Fruit fly (Drosophila melanogaster) whole organism, embryonic: ENCODE measurements around the gene Chchd3.
A peak's percentile ranks its signal among the peaks of the same experiment; 100 is the strongest.

Source experiments
- CG10366 ChIP-seq: fragments of 200-800 bp; sonication (Bioruptor generic); IDR thresholded peaks from 2 replicates; pipeline ENCODE4 v1.3.6; 2022; ENCODE audit warnings: missing biosample characterization, missing genetic modification characterization
- CG10462 ChIP-seq: fragments of 200-800 bp; sonication (Bioruptor generic); optimal IDR thresholded peaks from 2 replicates; lab custom pipeline; 2016; ENCODE audit warnings: missing biosample characterization, missing genetic modification characterization
- CG11398 ChIP-seq: fragments of 200-800 bp; sonication (Bioruptor generic); optimal IDR thresholded peaks from 2 replicates; lab custom pipeline; 2016; ENCODE audit warnings: missing biosample characterization, missing genetic modification characterization
- CG1603 ChIP-seq: fragments of 200-800 bp; sonication (Bioruptor generic); optimal IDR thresholded peaks from 2 replicates; lab custom pipeline; 2019; ENCODE audit warnings: missing biosample characterization, mild to moderate bottlenecking, missing genetic modification characterization, moderate library complexity
- CG16813 ChIP-seq: fragments of 200-800 bp; sonication (Bioruptor generic); IDR thresholded peaks from 3 replicates; pipeline ENCODE4 v1.3.6; 2022; ENCODE audit warnings: missing biosample characterization, missing genetic modification characterization; ENCODE audit not compliant: partially characterized antibody
- CG17612 ChIP-seq: fragments of 200-800 bp; sonication (Bioruptor generic); IDR thresholded peaks from 2 replicates; pipeline ENCODE4 v1.3.6; 2022; ENCODE audit warnings: missing biosample characterization, missing genetic modification characterization
- CG18619 ChIP-seq: fragments of 200-800 bp; sonication (Bioruptor generic); optimal IDR thresholded peaks from 3 replicates; lab custom pipeline; 2017; ENCODE audit warnings: missing biosample characterization, mild to moderate bottlenecking, missing genetic modification characterization
- CG2199 ChIP-seq: fragments of 200-800 bp; sonication (Bioruptor generic); IDR thresholded peaks from 3 replicates; pipeline ENCODE4 v1.3.6; 2022; ENCODE audit warnings: missing biosample characterization, missing genetic modification characterization
- CG4360 ChIP-seq: fragments of 200-800 bp; sonication (Bioruptor generic); IDR thresholded peaks from 2 replicates; pipeline ENCODE4 v1.3.6; 2022; ENCODE audit warnings: missing biosample characterization, missing genetic modification characterization
- CG4424 ChIP-seq: fragments of 200-800 bp; sonication (Bioruptor generic); optimal IDR thresholded peaks from 3 replicates; lab custom pipeline; 2016; ENCODE audit warnings: missing biosample characterization, missing genetic modification characterization
- CG4730 ChIP-seq: fragments of 200-800 bp; sonication (Bioruptor generic); IDR thresholded peaks from 2 replicates; pipeline ENCODE4 v1.3.6; 2022; ENCODE audit warnings: missing biosample characterization, missing genetic modification characterization
- CG4820 ChIP-seq: fragments of 200-800 bp; sonication (Bioruptor generic); optimal IDR thresholded peaks from 3 replicates; lab custom pipeline; 2016; ENCODE audit warnings: missing biosample characterization, missing genetic modification characterization
- CG6654 ChIP-seq: fragments of 200-800 bp; sonication (Bioruptor generic); optimal IDR thresholded peaks from 2 replicates; lab custom pipeline; 2017; ENCODE audit warnings: missing biosample characterization, mild to moderate bottlenecking, missing genetic modification characterization
- CG7372 ChIP-seq: fragments of 200-800 bp; sonication (Bioruptor generic); IDR thresholded peaks from 2 replicates; pipeline ENCODE4 v1.3.6; 2022; ENCODE audit warnings: missing biosample characterization, missing genetic modification characterization
- CG7839 ChIP-seq: fragments of 200-800 bp; sonication (Bioruptor generic); optimal IDR thresholded peaks from 3 replicates; lab custom pipeline; 2018; ENCODE audit warnings: missing biosample characterization, mild to moderate bottlenecking, missing genetic modification characterization, moderate library complexity
- CG7987 ChIP-seq: fragments of 200-800 bp; sonication (Bioruptor generic); optimal IDR thresholded peaks from 2 replicates; lab custom pipeline; 2018; ENCODE audit warnings: missing biosample characterization, mild to moderate bottlenecking, missing genetic modification characterization, moderate library complexity
- CG8359 ChIP-seq: fragments of 200-800 bp; sonication (Bioruptor generic); optimal IDR thresholded peaks from 2 replicates; lab custom pipeline; 2017; ENCODE audit warnings: missing biosample characterization, mild to moderate bottlenecking, missing genetic modification characterization, borderline replicate concordance
- CG9876 ChIP-seq: fragments of 200-800 bp; sonication (Bioruptor generic); optimal IDR thresholded peaks from 2 replicates; lab custom pipeline; 2016; ENCODE audit warnings: missing biosample characterization, missing genetic modification characterization
- Fer1 ChIP-seq: fragments of 200-800 bp; sonication (Bioruptor generic); optimal IDR thresholded peaks from 2 replicates; lab custom pipeline; 2017; ENCODE audit warnings: missing biosample characterization, mild to moderate bottlenecking, missing genetic modification characterization
- H2.0 ChIP-seq: fragments of 200-800 bp; sonication (Bioruptor generic); IDR thresholded peaks from 2 replicates; pipeline ENCODE4 v1.3.6; 2022; ENCODE audit warnings: missing biosample characterization, missing genetic modification characterization
- HLH3B ChIP-seq: fragments of 200-800 bp; sonication (Bioruptor generic); IDR thresholded peaks from 2 replicates; pipeline ENCODE4 v1.3.6; 2022; ENCODE audit warnings: missing biosample characterization, missing genetic modification characterization
- HLH4C ChIP-seq: fragments of 200-800 bp; sonication (Bioruptor generic); IDR thresholded peaks from 3 replicates; pipeline ENCODE4 v1.3.6; 2022; ENCODE audit warnings: missing biosample characterization, missing genetic modification characterization; ENCODE audit not compliant: partially characterized antibody
- HLH54F ChIP-seq: fragments of 200-800 bp; sonication (Bioruptor generic); optimal IDR thresholded peaks from 3 replicates; lab custom pipeline; 2016; ENCODE audit warnings: missing biosample characterization, missing genetic modification characterization
- Hr51 ChIP-seq, 2 experiments: fragments of 200-800 bp; sonication (Bioruptor generic); optimal IDR thresholded peaks; 2 replicates in 1 of 2; 3 replicates in 1 of 2; lab custom pipeline; 2016 to 2018; ENCODE audit warnings: missing biosample characterization in 2 of 2, missing genetic modification characterization in 2 of 2, mild to moderate bottlenecking in 1 of 2, moderate library complexity in 1 of 2
- Kr ChIP-seq: fragments of 200-800 bp; sonication (Bioruptor generic); optimal IDR thresholded peaks from 2 replicates; lab custom pipeline; 2017; ENCODE audit warnings: missing biosample characterization, mild to moderate bottlenecking, missing genetic modification characterization
- Lhr ChIP-seq: fragments of 200-800 bp; sonication (Bioruptor generic); optimal IDR thresholded peaks from 3 replicates; lab custom pipeline; 2017; ENCODE audit warnings: mild to moderate bottlenecking, missing biosample characterization, missing genetic modification reagents, missing genetic modification characterization
- Oli ChIP-seq: fragments of 200-800 bp; sonication (Bioruptor generic); optimal IDR thresholded peaks from 2 replicates; lab custom pipeline; 2018; ENCODE audit warnings: missing biosample characterization, mild to moderate bottlenecking, missing genetic modification characterization, moderate library complexity
- Rx ChIP-seq: fragments of 200-800 bp; sonication (Bioruptor generic); IDR thresholded peaks from 2 replicates; pipeline ENCODE4 v1.3.6; 2022; ENCODE audit warnings: missing biosample characterization, missing genetic modification characterization
- Side ChIP-seq: fragments of 200-800 bp; sonication (Bioruptor generic); optimal IDR thresholded peaks from 2 replicates; lab custom pipeline; 2016; ENCODE audit warnings: missing biosample characterization, missing genetic modification characterization
- Trl ChIP-seq, 3 experiments: fragments of >200 bp in 2 of 3; fragments of 200-800 bp in 1 of 3; sonication (Bioruptor generic) in 1 of 3; optimal IDR thresholded peaks; 2 replicates in 1 of 3; 3 replicates in 2 of 3; lab custom pipeline; 2016 to 2017; ENCODE audit warnings: missing biosample characterization in 1 of 3, missing genetic modification characterization in 1 of 3
- amos ChIP-seq: fragments of 200-800 bp; sonication (Bioruptor generic); IDR thresholded peaks from 2 replicates; pipeline ENCODE4 v1.3.6; 2022; ENCODE audit warnings: missing biosample characterization, missing genetic modification characterization; ENCODE audit not compliant: partially characterized antibody
- ato ChIP-seq: fragments of 200-800 bp; sonication (Bioruptor generic); IDR thresholded peaks from 2 replicates; pipeline ENCODE4 v1.3.6; 2022; ENCODE audit warnings: missing biosample characterization, missing genetic modification characterization; ENCODE audit not compliant: partially characterized antibody
- bigmax ChIP-seq: fragments of 200-800 bp; sonication (Bioruptor generic); optimal IDR thresholded peaks from 2 replicates; lab custom pipeline; 2018; ENCODE audit warnings: missing biosample characterization, mild to moderate bottlenecking, missing genetic modification characterization
- chm ChIP-seq: fragments of 200-800 bp; sonication (Bioruptor generic); IDR thresholded peaks from 2 replicates; pipeline ENCODE4 v1.3.6; 2022; ENCODE audit warnings: missing biosample characterization, missing genetic modification characterization
- danr ChIP-seq: fragments of 200-800 bp; sonication (Bioruptor generic); IDR thresholded peaks from 2 replicates; pipeline ENCODE4 v1.3.6; 2022; ENCODE audit warnings: missing biosample characterization, missing genetic modification characterization
- dmrt99B ChIP-seq: fragments of 200-800 bp; sonication (Bioruptor generic); optimal IDR thresholded peaks from 2 replicates; lab custom pipeline; 2018; ENCODE audit warnings: missing biosample characterization, mild to moderate bottlenecking, missing genetic modification characterization, moderate library complexity
- fd64A ChIP-seq: fragments of 200-800 bp; sonication (Bioruptor generic); optimal IDR thresholded peaks from 3 replicates; lab custom pipeline; 2018; ENCODE audit warnings: missing biosample characterization, mild to moderate bottlenecking, missing genetic modification characterization
- hth ChIP-seq: fragments of >200 bp; optimal IDR thresholded peaks from 2 replicates; lab custom pipeline; 2017; ENCODE audit warnings: inconsistent platforms
- insv ChIP-seq, 2 experiments: fragments of 200-800 bp; sonication (Bioruptor generic); optimal IDR thresholded peaks; 3 replicates each; lab custom pipeline; 2016 to 2018; ENCODE audit warnings: missing biosample characterization in 2 of 2, missing genetic modification characterization in 2 of 2
- jigr1 ChIP-seq: fragments of 200-800 bp; sonication (Bioruptor generic); IDR thresholded peaks from 3 replicates; pipeline ENCODE4 v1.3.6; 2022; ENCODE audit warnings: missing biosample characterization, missing genetic modification characterization
- otp ChIP-seq: fragments of 200-800 bp; sonication (Bioruptor generic); IDR thresholded peaks from 3 replicates; pipeline ENCODE4, ENCODE4 v1.3.6; 2022; ENCODE audit warnings: missing biosample characterization, missing genetic modification characterization
- salm ChIP-seq: fragments of 200-800 bp; sonication (Bioruptor generic); optimal IDR thresholded peaks from 2 replicates; lab custom pipeline; 2018; ENCODE audit warnings: missing biosample characterization, mild to moderate bottlenecking, missing genetic modification characterization
- slbo ChIP-seq: fragments of 200-800 bp; sonication (Bioruptor generic); IDR thresholded peaks from 2 replicates; pipeline ENCODE4 v1.3.6; 2022; ENCODE audit warnings: missing biosample characterization, missing genetic modification characterization
- stc ChIP-seq: fragments of 200-800 bp; sonication (Bioruptor generic); IDR thresholded peaks from 2 replicates; pipeline ENCODE4 v1.3.6; 2022; ENCODE audit warnings: missing biosample characterization, missing genetic modification characterization
- tgo ChIP-seq: fragments of 200-800 bp; sonication (Bioruptor generic); IDR thresholded peaks from 3 replicates; pipeline ENCODE4 v1.3.6; 2022; ENCODE audit warnings: missing biosample characterization, missing genetic modification characterization
- tll ChIP-seq, 2 experiments: fragments of 200-800 bp in 1 of 2; fragments of >200 bp in 1 of 2; sonication (Bioruptor generic) in 1 of 2; optimal IDR thresholded peaks; 2 replicates each; lab custom pipeline; 2017 to 2019; ENCODE audit warnings: missing biosample characterization in 2 of 2, missing genetic modification characterization in 2 of 2, mild to moderate bottlenecking in 1 of 2, moderate library complexity in 1 of 2
- tna ChIP-seq: fragments of 200-800 bp; sonication (Bioruptor generic); IDR thresholded peaks from 2 replicates; pipeline ENCODE4 v1.3.6; 2022; ENCODE audit warnings: missing biosample characterization, missing genetic modification characterization; ENCODE audit not compliant: partially characterized antibody
- zf30C ChIP-seq: fragments of 200-800 bp; sonication (Bioruptor generic); optimal IDR thresholded peaks from 3 replicates; lab custom pipeline; 2018; ENCODE audit warnings: missing biosample characterization, mild to moderate bottlenecking, missing genetic modification characterization

The Chchd3 gene

DNA sequence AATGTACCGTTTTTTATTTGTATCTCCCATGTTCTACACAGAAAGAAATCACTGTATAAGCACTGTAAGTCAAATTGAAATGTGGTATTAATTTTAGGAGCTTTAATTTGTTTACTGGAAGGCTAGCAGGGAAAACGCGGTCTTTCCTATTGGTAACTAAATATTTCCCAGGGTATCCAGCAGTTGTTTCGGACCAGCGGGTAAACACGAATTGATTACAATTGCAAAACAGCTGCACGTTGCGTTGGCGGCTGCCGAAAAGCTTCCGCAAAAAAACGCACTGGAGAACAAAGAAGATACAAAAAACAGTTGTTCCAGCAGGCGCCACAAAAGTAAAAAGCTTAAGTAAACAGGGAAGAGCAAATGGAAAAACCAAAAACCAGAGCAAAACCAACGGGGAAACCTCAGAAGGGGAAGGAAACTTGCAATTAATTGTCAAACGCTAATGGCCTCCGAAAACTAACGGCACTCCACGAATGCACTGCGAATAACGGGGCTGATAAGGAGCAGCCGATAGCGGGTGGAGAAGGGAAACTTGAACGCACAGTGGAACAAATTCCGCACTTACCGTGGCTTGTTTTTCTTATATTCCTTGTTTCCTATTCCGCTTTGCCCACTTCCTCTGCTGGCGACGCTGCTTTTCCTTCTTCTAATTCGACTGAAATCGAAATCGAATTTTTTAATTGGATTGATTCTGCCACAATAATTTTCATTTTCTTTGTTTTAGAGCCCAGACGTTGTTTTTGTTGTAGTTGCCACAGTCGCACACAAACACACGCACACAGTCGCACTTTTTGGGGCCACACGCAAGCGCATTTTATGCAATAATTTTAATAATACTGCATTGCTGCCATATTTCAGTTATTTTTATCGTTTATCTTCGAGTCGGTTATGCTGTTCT lies 6.3 kb upstream of the Chchd3 start (continued):
- no peak for TF ChIP-seq bigmax (GFP tag; lab: Kevin White, UChicago)
- no peak for TF ChIP-seq tll (GFP tag; optimal IDR thresholded peaks at IDR 0.05; lab: Kevin White, UChicago)
- no peak for TF ChIP-seq CG7987
- no peak for TF ChIP-seq Kr (GFP tag; lab: Kevin White, UChicago)
- TF ChIP-seq CG11398 = no peak
- TF ChIP-seq CG8359 = no peak
- peak; percentile 30; the same call in 1 of the 2 replicates for TF ChIP-seq slbo (GFP tag; lab: Robert Waterston, UW)
- TF ChIP-seq Side (GFP tag; lab: Kevin White, UChicago) = no peak
- TF ChIP-seq CG10366 = peak; percentile 39
- TF ChIP-seq H2.0 (GFP tag; lab: Robert Waterston, UW) = no peak
- TF ChIP-seq stc (GFP tag; lab: Robert Waterston, UW) = peak; percentile 67
- peak; percentile 51 for TF ChIP-seq Rx (GFP tag; lab: Robert Waterston, UW)
- TF ChIP-seq CG1603 = peak; percentile 47
- 0 out of 2 replicates have a peak, but pooled peaks have one; percentile 10 for TF ChIP-seq danr (GFP tag; lab: Robert Waterston, UW)
- TF ChIP-seq Lhr (GFP tag; lab: Kevin White, UChicago) = no peak
- TF ChIP-seq CG16813 = no peak
- no peak for TF ChIP-seq insv (GFP tag; optimal IDR thresholded peaks at IDR 0.05; lab: Kevin White, UChicago)
- TF ChIP-seq CG18619 (GFP tag; lab: Kevin White, UChicago) = no peak
- no peak for TF ChIP-seq Fer1
- no peak for TF ChIP-seq CG7372 (GFP tag; lab: Robert Waterston, UW)
- no peak for TF ChIP-seq ato (GFP tag; lab: Robert Waterston, UW)
- TF ChIP-seq tna = no peak
- peak; percentile 12 for TF ChIP-seq CG6654
- no peak for TF ChIP-seq CG9876 (GFP tag; lab: Kevin White, UChicago)
- TF ChIP-seq otp (GFP tag; lab: Robert Waterston, UW) = peak; percentile 35; the same call in 1 of the 3 replicates
- TF ChIP-seq chm (GFP tag; lab: Robert Waterston, UW) = no peak
- TF ChIP-seq CG4730 (GFP tag; lab: Robert Waterston, UW) = peak; percentile 26; the same call in 1 of the 2 replicates
- TF ChIP-seq zf30C = no peak
- TF ChIP-seq dmrt99B = peak; percentile 44
- 0 out of 3 replicates have a peak, but pooled peaks have one; percentile 38 for TF ChIP-seq HLH4C (GFP tag; lab: Robert Waterston, UW)
- TF ChIP-seq salm = no peak
- peak; percentile 17 for TF ChIP-seq CG4424 (GFP tag; lab: Kevin White, UChicago)
- peak; percentile 43 for TF ChIP-seq Oli (tag; lab: Kevin White, UChicago)
- TF ChIP-seq CG2199 (GFP tag; lab: Robert Waterston, UW) = no peak
- no peak for TF ChIP-seq fd64A (GFP tag; lab: Kevin White, UChicago)
- peak; percentile 31 for TF ChIP-seq CG7839 (tag; lab: Kevin White, UChicago)
- TF ChIP-seq CG4360 (GFP tag; lab: Robert Waterston, UW) = peak; percentile 77
- no peak for TF ChIP-seq CG10462 (GFP tag; lab: Kevin White, UChicago)
- TF ChIP-seq CG4820 (GFP tag; lab: Kevin White, UChicago) = no peak
- TF ChIP-seq amos = no peak
- peak; percentile 18 to 59 for TF ChIP-seq Hr51 (GFP tag; optimal IDR thresholded peaks at IDR 0.05; lab: Kevin White, UChicago)
- TF ChIP-seq CG17612 = no peak
- no peak for TF ChIP-seq hth (lab: Kevin White, UChicago)
- peak; percentile 50; the same call in 1 of the 2 replicates for TF ChIP-seq HLH3B
- TF ChIP-seq HLH54F (GFP tag; lab: Kevin White, UChicago) = peak; percentile 3
- peak in 1 of 2 experiments; percentile 47 for TF ChIP-seq Trl (optimal IDR thresholded peaks at IDR 0.05; lab: Kevin White, UChicago)
- peak; percentile 41 for TF ChIP-seq Trl (GFP tag; optimal IDR thresholded peaks at IDR 0.05; lab: Kevin White, UChicago)
- TF ChIP-seq jigr1 (GFP tag; lab: Robert Waterston, UW) = no peak
- TF ChIP-seq tgo = peak; percentile 27; the same call in 2 of the 3 replicates
